Worm (Caenorhabditis elegans) whole organism, L1 larva: Measurements from ENCODE around the gene ZK622.1.
A peak's percentile ranks its signal among the peaks of the same experiment; 100 is the strongest.

ENCODE experiments used
- C04F5.9 ChIP-seq: sonication (generic microtip); optimal IDR thresholded peaks from 2 replicates; lab custom pipeline; 2016; ENCODE audit warnings: missing genetic modification characterization, missing compliant biosample characterization
- C16A3.4 ChIP-seq: fragments of 150-350 bp; optimal IDR thresholded peaks from 2 replicates; lab custom pipeline; 2014; ENCODE audit warnings: missing biosample characterization, missing genetic modification characterization
- C34B4.2 ChIP-seq: sonication (generic microtip); optimal IDR thresholded peaks from 2 replicates; lab custom pipeline; 2017; ENCODE audit warnings: mild to moderate bottlenecking, missing genetic modification characterization, missing compliant biosample characterization
- aly-2 ChIP-seq: fragments of 150-350 bp; optimal IDR thresholded peaks from 2 replicates; lab custom pipeline; 2014; ENCODE audit warnings: missing biosample characterization, missing genetic modification characterization
- blmp-1 ChIP-seq: fragments of 150-350 bp; optimal IDR thresholded peaks from 2 replicates; lab custom pipeline; 2014; ENCODE audit warnings: missing biosample characterization, missing genetic modification characterization
- ceh-63 ChIP-seq: fragments of 200-800 bp; sonication (Bioruptor generic); optimal IDR thresholded peaks from 2 replicates; lab custom pipeline; 2018; ENCODE audit warnings: mild to moderate bottlenecking, missing genetic modification characterization, missing compliant biosample characterization
- ceh-8 ChIP-seq: fragments of 200-800 bp; sonication (Bioruptor generic); optimal IDR thresholded peaks from 2 replicates; lab custom pipeline; 2018; ENCODE audit warnings: mild to moderate bottlenecking, missing genetic modification characterization, moderate library complexity, missing compliant biosample characterization
- ces-1 ChIP-seq: fragments of 150-350 bp; optimal IDR thresholded peaks from 2 replicates; lab custom pipeline; 2014; ENCODE audit warnings: missing biosample characterization, missing genetic modification reagents, missing genetic modification characterization
- efl-1 ChIP-seq, 4 experiments: fragments of 150-350 bp; optimal IDR thresholded peaks in 3 of 4; peaks in 1 of 4; 1 replicate in 1 of 4; 2 replicates in 3 of 4; lab custom pipeline; 2014; ENCODE audit warnings: missing biosample characterization in 2 of 4, missing genetic modification characterization in 2 of 4, missing genetic modification reagents in 2 of 4
- egl-13 ChIP-seq: sonication (generic microtip); optimal IDR thresholded peaks from 2 replicates; lab custom pipeline; 2016; ENCODE audit warnings: missing genotype, missing genetic modification reagents, missing genetic modification characterization, missing compliant biosample characterization
- elt-3 ChIP-seq, 6 experiments: fragments of 150-350 bp in 1 of 6; sonication (generic microtip); optimal IDR thresholded peaks; 2 replicates each; lab custom pipeline; 2017 to 2018; ENCODE audit warnings: missing biosample characterization in 6 of 6, missing genetic modification characterization in 6 of 6, inconsistent platforms in 1 of 6
- fkh-4 ChIP-seq: sonication (generic microtip); optimal IDR thresholded peaks from 2 replicates; lab custom pipeline; 2016; ENCODE audit warnings: missing compliant biosample characterization, missing genetic modification characterization, borderline replicate concordance
- fkh-8 ChIP-seq: sonication (generic microtip); optimal IDR thresholded peaks from 2 replicates; lab custom pipeline; 2016; ENCODE audit warnings: mild to moderate bottlenecking, missing genetic modification characterization, missing compliant biosample characterization
- grh-1 ChIP-seq: fragments of 200-800 bp; sonication (Bioruptor generic); IDR thresholded peaks from 2 replicates; pipeline ENCODE4 v1.3.6; 2022; ENCODE audit warnings: missing genetic modification reagents, missing genetic modification characterization, missing compliant biosample characterization
- hpl-2 ChIP-seq: fragments of 150-350 bp; optimal IDR thresholded peaks from 2 replicates; lab custom pipeline; 2014; ENCODE audit warnings: missing biosample characterization, missing genetic modification reagents, missing genetic modification characterization
- jun-1 ChIP-seq: fragments of 150-350 bp; optimal IDR thresholded peaks from 2 replicates; lab custom pipeline; 2014; ENCODE audit warnings: missing biosample characterization, missing genetic modification reagents, missing genetic modification characterization
- lin-14 ChIP-seq: fragments of 200-800 bp; sonication (Bioruptor generic); optimal IDR thresholded peaks from 2 replicates; lab custom pipeline; 2018; ENCODE audit warnings: mild to moderate bottlenecking, missing genetic modification characterization, moderate library complexity, missing compliant biosample characterization
- lin-15B ChIP-seq: fragments of 150-350 bp; sonication (generic microtip); optimal IDR thresholded peaks from 3 replicates; lab custom pipeline; 2014; ENCODE audit warnings: missing biosample characterization, missing genetic modification characterization
- lsy-2 ChIP-seq, 2 experiments: fragments of 150-350 bp; optimal IDR thresholded peaks; 2 replicates each; lab custom pipeline; 2014; ENCODE audit warnings: missing biosample characterization in 2 of 2, missing genetic modification characterization in 2 of 2
- mdl-1 ChIP-seq, 2 experiments: fragments of 150-350 bp; optimal IDR thresholded peaks; 2 replicates each; lab custom pipeline; 2014 to 2017; ENCODE audit warnings: missing biosample characterization in 2 of 2, missing genetic modification characterization in 2 of 2, inconsistent platforms in 1 of 2
- mef-2 ChIP-seq: fragments of 150-350 bp; optimal IDR thresholded peaks from 2 replicates; lab custom pipeline; 2014; ENCODE audit warnings: missing biosample characterization, missing genetic modification characterization
- nhr-11 ChIP-seq: fragments of 150-350 bp; optimal IDR thresholded peaks from 2 replicates; lab custom pipeline; 2014; ENCODE audit warnings: missing biosample characterization, missing genetic modification characterization
- nhr-12 ChIP-seq: sonication (generic microtip); optimal IDR thresholded peaks from 2 replicates; lab custom pipeline; 2017; ENCODE audit warnings: missing biosample characterization, missing genetic modification characterization
- nhr-19 ChIP-seq: fragments of 200-800 bp; sonication (Bioruptor generic); conservative IDR thresholded peaks from 2 replicates; pipeline ENCODE4 v1.3.6; 2022; ENCODE audit warnings: missing genetic modification characterization, missing compliant biosample characterization
- nhr-20 ChIP-seq: sonication (generic microtip); optimal IDR thresholded peaks from 2 replicates; lab custom pipeline; 2016; ENCODE audit warnings: mild to moderate bottlenecking, missing genetic modification characterization, missing compliant biosample characterization
- nhr-237 ChIP-seq: fragments of 150-350 bp; optimal IDR thresholded peaks from 2 replicates; lab custom pipeline; 2014; ENCODE audit warnings: missing biosample characterization, missing genetic modification characterization
- nhr-28 ChIP-seq: fragments of 150-350 bp; optimal IDR thresholded peaks from 2 replicates; lab custom pipeline; 2014; ENCODE audit warnings: missing biosample characterization, missing genetic modification characterization
- nhr-85 ChIP-seq: sonication (generic microtip); peaks from one replicate; lab custom pipeline; 2016; ENCODE audit warnings: missing genetic modification characterization, inconsistent platforms, missing compliant biosample characterization
- nhr-90 ChIP-seq: sonication (generic microtip); optimal IDR thresholded peaks from 2 replicates; lab custom pipeline; 2016; ENCODE audit warnings: mild to moderate bottlenecking, missing genetic modification characterization, missing compliant biosample characterization; ENCODE audit not compliant: poor library complexity
- pax-3 ChIP-seq: fragments of 200-800 bp; sonication (Bioruptor generic); optimal IDR thresholded peaks from 2 replicates; lab custom pipeline; 2018; ENCODE audit warnings: mild to moderate bottlenecking, missing genetic modification characterization, moderate library complexity, missing compliant biosample characterization
- pqm-1 ChIP-seq: sonication (generic microtip); optimal IDR thresholded peaks from 3 replicates; lab custom pipeline; 2017; ENCODE audit warnings: missing biosample characterization, missing genetic modification characterization
- rnt-1 ChIP-seq: sonication (generic microtip); optimal IDR thresholded peaks from 2 replicates; lab custom pipeline; 2016; ENCODE audit warnings: mild to moderate bottlenecking, missing genetic modification characterization, moderate library complexity, missing compliant biosample characterization
- skn-1 ChIP-seq: fragments of 150-350 bp; optimal IDR thresholded peaks from 2 replicates; lab custom pipeline; 2014; ENCODE audit warnings: missing biosample characterization, missing genetic modification characterization
- sptf-1 ChIP-seq: fragments of 150-350 bp; optimal IDR thresholded peaks from 2 replicates; lab custom pipeline; 2014; ENCODE audit warnings: missing biosample characterization, missing genetic modification characterization
- sup-37 ChIP-seq: fragments of 200-800 bp; sonication (Bioruptor generic); optimal IDR thresholded peaks from 2 replicates; lab custom pipeline; 2018; ENCODE audit warnings: mild to moderate bottlenecking, missing genetic modification characterization, missing compliant biosample characterization
- swsn-7 ChIP-seq: sonication (generic microtip); optimal IDR thresholded peaks from 2 replicates; lab custom pipeline; 2016; ENCODE audit warnings: missing genetic modification characterization, missing compliant biosample characterization
- unc-62 ChIP-seq: fragments of 150-350 bp; optimal IDR thresholded peaks from 2 replicates; lab custom pipeline; 2014; ENCODE audit warnings: missing biosample characterization, missing genetic modification reagents, missing genetic modification characterization
- unc-98 ChIP-seq: fragments of 200-800 bp; sonication (Bioruptor generic); IDR thresholded peaks from 2 replicates; pipeline ENCODE4 v1.3.6; 2022; ENCODE audit warnings: missing genetic modification characterization, missing compliant biosample characterization
- zag-1 ChIP-seq: fragments of 150-350 bp; optimal IDR thresholded peaks from 2 replicates; lab custom pipeline; 2014; ENCODE audit warnings: missing biosample characterization, missing genetic modification characterization
- ztf-11 ChIP-seq, 2 experiments: sonication (generic microtip); optimal IDR thresholded peaks; 2 replicates each; lab custom pipeline; 2016 to 2017; ENCODE audit warnings: missing genetic modification characterization in 2 of 2, missing biosample characterization in 1 of 2, missing compliant biosample characterization in 1 of 2
- ztf-4 ChIP-seq: fragments of 150-350 bp; optimal IDR thresholded peaks from 2 replicates; lab custom pipeline; 2014; ENCODE audit warnings: missing biosample characterization, missing genetic modification characterization

The ZK622.1 gene

DNA sequence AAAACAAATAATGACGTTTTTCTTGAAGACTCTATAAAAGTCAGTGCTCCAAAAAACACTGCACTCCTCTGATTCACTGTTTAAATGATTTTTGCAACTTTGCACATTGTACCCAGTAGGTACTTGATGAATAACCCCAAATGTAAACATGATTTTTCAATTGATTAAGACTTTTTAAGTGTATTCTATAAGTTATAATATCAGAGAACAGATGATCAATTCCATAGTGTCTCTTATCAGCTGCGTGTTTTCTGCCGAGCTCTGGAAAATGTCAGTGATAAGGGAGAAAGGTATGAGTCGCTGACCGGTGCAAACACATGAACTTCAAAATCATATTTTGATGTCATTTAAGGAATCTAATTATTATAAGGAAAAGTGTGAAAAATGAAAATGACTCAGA, 30.2 kb downstream of the ZK622.1 start (continued):
- TF ChIP-seq unc-98 (GFP tag; lab: Robert Waterston, UW) (no peak), nhr-20 (tag; lab: Kevin White, UChicago) (peak; percentile 38), nhr-237 (tag; lab: Kevin White, UChicago) (no peak), fkh-8 (tag; lab: Kevin White, UChicago) (no peak), ztf-4 (tag; lab: Kevin White, UChicago) (no peak), hpl-2 (no peak), sup-37 (GFP tag; lab: Kevin White, UChicago) (no peak), skn-1 (tag; lab: Kevin White, UChicago) (no peak), aly-2 (tag; lab: Kevin White, UChicago) (no peak), nhr-11 (tag; lab: Kevin White, UChicago) (no peak), egl-13 (tag; lab: Kevin White, UChicago) (no peak), ceh-8 (GFP tag; lab: Kevin White, UChicago) (no peak), rnt-1 (tag; lab: Kevin White, UChicago) (no peak), C04F5.9 (no peak), efl-1 (optimal IDR thresholded peaks at IDR 0.05; lab: Kevin White, UChicago) (no peak), efl-1 (GFP tag; optimal IDR thresholded peaks at IDR 0.05 in 1 of 2; lab: Kevin White, UChicago) (no peak), ceh-63 (GFP tag; lab: Kevin White, UChicago) (no peak), swsn-7 (tag; lab: Kevin White, UChicago) (no peak), mdl-1 (tag; optimal IDR thresholded peaks at IDR 0.05; lab: Kevin White, UChicago) (no peak), nhr-12 (tag; lab: Kevin White, UChicago) (no peak), C34B4.2 (tag; lab: Kevin White, UChicago) (no peak), nhr-90 (tag; lab: Kevin White, UChicago) (no peak), nhr-28 (tag; lab: Kevin White, UChicago) (no peak), fkh-4 (tag; lab: Kevin White, UChicago) (no peak), pax-3 (tag; lab: Kevin White, UChicago) (peak; percentile 23), pqm-1 (tag; lab: Kevin White, UChicago) (peak; percentile 96), C16A3.4 (tag; lab: Kevin White, UChicago) (peak; percentile 28), ztf-11 (tag; optimal IDR thresholded peaks at IDR 0.05; lab: Kevin White, UChicago) (no peak), jun-1 (tag; lab: Kevin White, UChicago) (no peak), zag-1 (no peak), ces-1 (GFP tag; lab: Kevin White, UChicago) (no peak), nhr-19 (GFP tag; lab: Robert Waterston, UW) (no peak), lin-15B (tag; lab: Kevin White, UChicago) (no peak), blmp-1 (tag; lab: Kevin White, UChicago) (no peak), mef-2 (no peak)
- TF ChIP-seq, all 84 proteins: peak for 8

- TF ChIP-seq fkh-8 (tag; lab: Kevin White, UChicago) = no peak
- TF ChIP-seq nhr-20 (tag; lab: Kevin White, UChicago) = no peak
- no peak for TF ChIP-seq pax-3 (tag; lab: Kevin White, UChicago)
- TF ChIP-seq ceh-8 (GFP tag; lab: Kevin White, UChicago) = no peak
- 0 out of 2 replicates have a peak, but pooled peaks have one; percentile 48 for TF ChIP-seq grh-1 (GFP tag; lab: Robert Waterston, UW)
- no peak for TF ChIP-seq mdl-1 (tag; optimal IDR thresholded peaks at IDR 0.05; lab: Kevin White, UChicago)
- peak in 2 of 6 experiments; percentile 17 to 60 for TF ChIP-seq elt-3 (tag; optimal IDR thresholded peaks at IDR 0.05; lab: Kevin White, UChicago)
- TF ChIP-seq lin-14 (GFP tag; lab: Kevin White, UChicago) = peak; percentile 7
- TF ChIP-seq lsy-2 (tag; optimal IDR thresholded peaks at IDR 0.05; lab: Kevin White, UChicago) = no peak
- peak; percentile 88 for TF ChIP-seq nhr-85 (tag; lab: Kevin White, UChicago)
- no peak for TF ChIP-seq sptf-1
- TF ChIP-seq unc-62 = no peak
- no peak for TF ChIP-seq efl-1 (optimal IDR thresholded peaks at IDR 0.05; lab: Kevin White, UChicago)
- TF ChIP-seq efl-1 (GFP tag; optimal IDR thresholded peaks at IDR 0.05 in 1 of 2; lab: Kevin White, UChicago) = peak in 1 of 2 experiments; percentile 49
- TF ChIP-seq pqm-1 (tag; lab: Kevin White, UChicago) = no peak
- peak; percentile 3 for TF ChIP-seq blmp-1 (tag; lab: Kevin White, UChicago)
Observed at ce11 chrII:5324653-5325052, 31.1 kb downstream of the ZK622.1 start.
